Fruit fly (Drosophila melanogaster) whole organism, wandering third instar larva: ENCODE data around the gene CG42305.
A peak's percentile ranks its signal among the peaks of the same experiment; 100 is the strongest.

Experiments
- Abd-B ChIP-seq: fragments of >200 bp; optimal IDR thresholded peaks from 2 replicates; lab custom pipeline; 2017; ENCODE audit warnings: missing biosample characterization, missing genetic modification characterization
- CG9705 ChIP-seq: fragments of 200-800 bp; sonication (Bioruptor generic); optimal IDR thresholded peaks from 2 replicates; lab custom pipeline; 2018; ENCODE audit warnings: missing biosample characterization, mild to moderate bottlenecking, missing genetic modification characterization
- Dfd ChIP-seq: fragments of >200 bp; optimal IDR thresholded peaks from 2 replicates; lab custom pipeline; 2017; ENCODE audit warnings: missing biosample characterization, missing genetic modification characterization
- Dif ChIP-seq: fragments of 200-275, 200-300 bp; sonication (Bioruptor generic); optimal IDR thresholded peaks from 2 replicates; lab custom pipeline; 2018; ENCODE audit warnings: missing biosample characterization, missing genetic modification characterization; ENCODE audit not compliant: partially characterized antibody
- Hnf4 ChIP-seq: fragments of 200-800 bp; sonication (Bioruptor generic); optimal IDR thresholded peaks from 2 replicates; lab custom pipeline; 2016; ENCODE audit warnings: missing biosample characterization, mild to moderate bottlenecking, missing genetic modification characterization
- Hr78 ChIP-seq: fragments of >200 bp; optimal IDR thresholded peaks from 2 replicates; lab custom pipeline; 2017; ENCODE audit warnings: missing biosample characterization, missing genetic modification characterization
- Hr83 ChIP-seq: fragments of 200-300 bp; sonication (Bioruptor generic); optimal IDR thresholded peaks from 2 replicates; lab custom pipeline; 2016; ENCODE audit warnings: missing biosample characterization, mild to moderate bottlenecking, missing genetic modification characterization, moderate library complexity; ENCODE audit not compliant: poor library complexity, severe bottlenecking
- Mio ChIP-seq: sonication (Bioruptor generic); optimal IDR thresholded peaks from 2 replicates; lab custom pipeline; 2016; ENCODE audit warnings: missing biosample characterization, missing genetic modification characterization
- Myc ChIP-seq: fragments of >200 bp; optimal IDR thresholded peaks from 2 replicates; lab custom pipeline; 2017
- N ChIP-seq: fragments of >200 bp; optimal IDR thresholded peaks from 2 replicates; lab custom pipeline; 2018; ENCODE audit warnings: missing biosample characterization, missing external identifiers, missing genetic modification characterization
- OdsH ChIP-seq: fragments of 200-800 bp; sonication (Bioruptor generic); optimal IDR thresholded peaks from 2 replicates; lab custom pipeline; 2016; ENCODE audit warnings: missing biosample characterization, mild to moderate bottlenecking, missing genetic modification characterization
- Rel ChIP-seq, 2 experiments: fragments of 200-800 bp; sonication (Bioruptor generic) in 1 of 2; optimal IDR thresholded peaks; 2 replicates in 1 of 2; 3 replicates in 1 of 2; lab custom pipeline; 2016 to 2019; ENCODE audit warnings: mild to moderate bottlenecking in 2 of 2, missing biosample characterization in 2 of 2, missing genetic modification characterization in 2 of 2, moderate library complexity in 1 of 2
- Sp1 ChIP-seq: fragments of 200-800 bp; sonication (Bioruptor generic); optimal IDR thresholded peaks from 3 replicates; lab custom pipeline; 2019; ENCODE audit warnings: missing biosample characterization, mild to moderate bottlenecking, missing genetic modification characterization, moderate library complexity
- br ChIP-seq: fragments of 200-800 bp; sonication (Bioruptor generic); optimal IDR thresholded peaks from 2 replicates; lab custom pipeline; 2016; ENCODE audit warnings: missing biosample characterization, missing genetic modification characterization
- brk ChIP-seq: fragments of 200-800 bp; sonication (Bioruptor generic); optimal IDR thresholded peaks from 2 replicates; lab custom pipeline; 2016; ENCODE audit warnings: missing biosample characterization, mild to moderate bottlenecking, missing genetic modification characterization
- dl ChIP-seq, 2 experiments: fragments of 175-275, 200-275 bp in 1 of 2; fragments of 200-275 bp in 1 of 2; sonication (Bioruptor generic); optimal IDR thresholded peaks; lab custom pipeline; 2018; ENCODE audit warnings: mild to moderate bottlenecking in 2 of 2, missing biosample characterization in 2 of 2, missing genetic modification characterization in 2 of 2, moderate library complexity in 2 of 2; ENCODE audit not compliant: partially characterized antibody in 2 of 2, insufficient read depth in 1 of 2
- dmrt93B ChIP-seq: fragments of 200-800 bp; sonication (Bioruptor generic); optimal IDR thresholded peaks from 2 replicates; lab custom pipeline; 2018; ENCODE audit warnings: missing biosample characterization, mild to moderate bottlenecking, missing genetic modification characterization
- ey ChIP-seq: fragments of 200-800 bp; sonication (Bioruptor generic); optimal IDR thresholded peaks from 2 replicates; lab custom pipeline; 2016; ENCODE audit warnings: missing biosample characterization, missing genetic modification characterization
- foxo ChIP-seq, 2 experiments: fragments of 200-800 bp; sonication (Bioruptor generic); optimal IDR thresholded peaks; 2 replicates in 1 of 2; 3 replicates in 1 of 2; lab custom pipeline; 2016 to 2017; ENCODE audit warnings: missing biosample characterization in 2 of 2, missing genetic modification characterization in 2 of 2
- fru ChIP-seq: fragments of 200-800 bp; sonication (Bioruptor generic); optimal IDR thresholded peaks from 3 replicates; lab custom pipeline; 2016; ENCODE audit warnings: missing biosample characterization, mild to moderate bottlenecking, missing genetic modification characterization
- h ChIP-seq: fragments of 200-800 bp; sonication (Bioruptor generic); optimal IDR thresholded peaks from 3 replicates; lab custom pipeline; 2016; ENCODE audit warnings: missing biosample characterization, mild to moderate bottlenecking, missing genetic modification characterization
- lola ChIP-seq: fragments of >200 bp; optimal IDR thresholded peaks from 2 replicates; lab custom pipeline; 2017; ENCODE audit warnings: missing biosample characterization, missing genetic modification characterization
- pan ChIP-seq: fragments of >200 bp; optimal IDR thresholded peaks from 2 replicates; lab custom pipeline; 2017
- psq ChIP-seq: fragments of 200-800 bp; sonication (Bioruptor generic); optimal IDR thresholded peaks from 3 replicates; lab custom pipeline; 2017; ENCODE audit warnings: missing biosample characterization, mild to moderate bottlenecking, missing genetic modification characterization, moderate library complexity
- rgr ChIP-seq: fragments of 200-800 bp; sonication (Bioruptor generic); optimal IDR thresholded peaks from 3 replicates; lab custom pipeline; 2016; ENCODE audit warnings: missing biosample characterization, mild to moderate bottlenecking, missing genetic modification characterization
- sage ChIP-seq: fragments of 200-800 bp; sonication (Bioruptor generic); optimal IDR thresholded peaks from 2 replicates; lab custom pipeline; 2016; ENCODE audit warnings: missing biosample characterization, mild to moderate bottlenecking, missing genetic modification characterization
- sv ChIP-seq: fragments of 200-800 bp; sonication (Bioruptor generic); optimal IDR thresholded peaks from 3 replicates; lab custom pipeline; 2016; ENCODE audit warnings: missing biosample characterization, missing genetic modification characterization
- usp ChIP-seq: fragments of >200 bp; optimal IDR thresholded peaks from 2 replicates; lab custom pipeline; 2017; ENCODE audit warnings: missing biosample characterization, missing genetic modification characterization

Gene CG42305

dm6 chr2L:18857635-18858059 is 45.2 kb downstream of the CG42305 start (continued):
- TF ChIP-seq Sp1 (GFP tag; lab: Kevin White, UChicago): peak; percentile 96
- TF ChIP-seq fru (GFP tag; lab: Kevin White, UChicago): peak; percentile 96
- TF ChIP-seq Rel (GFP tag; optimal IDR thresholded peaks at IDR 0.05; lab: Kevin White, UChicago): peak; percentile 88
- peak; percentile 90 for TF ChIP-seq Rel (tag; optimal IDR thresholded peaks at IDR 0.05; lab: Kevin White, UChicago)
- TF ChIP-seq ey (GFP tag; lab: Kevin White, UChicago): peak; percentile 97
- no peak for TF ChIP-seq Myc
- peak; percentile 98 for TF ChIP-seq rgr (GFP tag; lab: Kevin White, UChicago)

dm6 chr2L:18858661-18859532 is 46.4 kb downstream of the CG42305 start, which contains the start of the genes CG10602 and mRpL13:
Gene CG10602 (minus strand): TSS chr2L:18859248.
Gene mRpL13 (minus strand): TSS chr2L:18859248.
- TF ChIP-seq Rel (GFP tag; optimal IDR thresholded peaks at IDR 0.05; lab: Kevin White, UChicago) (no peak), Rel (tag; optimal IDR thresholded peaks at IDR 0.05; lab: Kevin White, UChicago) (no peak), sv (no peak), psq (GFP tag; lab: Kevin White, UChicago) (no peak), Dif (GFP tag; lab: Kevin White, UChicago) (peak; percentile 43), pan (lab: Kevin White, UChicago) (no peak), fru (GFP tag; lab: Kevin White, UChicago) (no peak), N (GFP tag; lab: Kevin White, UChicago) (peak; percentile 68), foxo (GFP tag; optimal IDR thresholded peaks at IDR 0.05; lab: Kevin White, UChicago) (no peak), h (GFP tag; lab: Kevin White, UChicago) (no peak), dmrt93B (no peak), Abd-B (no peak), Myc (peak; percentile 52), Sp1 (GFP tag; lab: Kevin White, UChicago) (no peak), usp (GFP tag; lab: Kevin White, UChicago) (no peak), OdsH (GFP tag; lab: Kevin White, UChicago) (no peak), Hr78 (GFP tag; lab: Kevin White, UChicago) (peak; percentile 8), CG9705 (GFP tag; lab: Kevin White, UChicago) (no peak), Mio (GFP tag; lab: Kevin White, UChicago) (no peak), lola (no peak), Hnf4 (GFP tag; lab: Kevin White, UChicago) (peak; percentile 33), dl (GFP tag; optimal IDR thresholded peaks at IDR 0.05; lab: Kevin White, UChicago; ENCODE audit: insufficient read depth in 1 of 2, partially characterized antibody in 2 of 2) (no peak), rgr (GFP tag; lab: Kevin White, UChicago) (no peak), Dfd (GFP tag; lab: Kevin White, UChicago) (no peak), brk (GFP tag; lab: Kevin White, UChicago) (no peak)

dm6 chr2L:18860920-18861319 is 48.5 kb downstream of the CG42305 start:
- TF ChIP-seq foxo (GFP tag; optimal IDR thresholded peaks at IDR 0.05; lab: Kevin White, UChicago) (no peak), Dfd (GFP tag; lab: Kevin White, UChicago) (peak; percentile 98), Hr78 (GFP tag; lab: Kevin White, UChicago) (no peak), sv (no peak), br (GFP tag; lab: Kevin White, UChicago) (no peak), ey (GFP tag; lab: Kevin White, UChicago) (no peak), sage (no peak), Hr83 (GFP tag; lab: Kevin White, UChicago) (no peak)
- TF ChIP-seq, all 38 proteins: peak for 1
